Worm (Caenorhabditis elegans) whole organism, L1 larva: ENCODE data around the gene str-177.
A peak's percentile ranks its signal among the peaks of the same experiment; 100 is the strongest.

Experiments used
- C04F5.9 ChIP-seq: sonication (generic microtip); optimal IDR thresholded peaks from 2 replicates; lab custom pipeline; 2016; ENCODE audit warnings: missing genetic modification characterization, missing compliant biosample characterization
- C16A3.4 ChIP-seq: fragments of 150-350 bp; optimal IDR thresholded peaks from 2 replicates; lab custom pipeline; 2014; ENCODE audit warnings: missing biosample characterization, missing genetic modification characterization
- aly-2 ChIP-seq: fragments of 150-350 bp; optimal IDR thresholded peaks from 2 replicates; lab custom pipeline; 2014; ENCODE audit warnings: missing biosample characterization, missing genetic modification characterization
- ama-1 ChIP-seq: fragments of 150-350 bp; optimal IDR thresholded peaks from 2 replicates; lab custom pipeline; 2014
- blmp-1 ChIP-seq: fragments of 150-350 bp; optimal IDR thresholded peaks from 2 replicates; lab custom pipeline; 2014; ENCODE audit warnings: missing biosample characterization, missing genetic modification characterization
- ceh-63 ChIP-seq: fragments of 200-800 bp; sonication (Bioruptor generic); optimal IDR thresholded peaks from 2 replicates; lab custom pipeline; 2018; ENCODE audit warnings: mild to moderate bottlenecking, missing genetic modification characterization, missing compliant biosample characterization
- ceh-90 ChIP-seq: sonication (generic microtip); optimal IDR thresholded peaks from 2 replicates; lab custom pipeline; 2016; ENCODE audit warnings: missing genetic modification characterization, missing compliant biosample characterization
- dpl-1 ChIP-seq, 3 experiments: fragments of 150-350 bp in 2 of 3; sonication (generic microtip) in 1 of 3; optimal IDR thresholded peaks; 2 replicates each; lab custom pipeline; 2014 to 2017; ENCODE audit warnings: missing biosample characterization in 3 of 3, missing genetic modification characterization in 3 of 3, missing genetic modification reagents in 3 of 3
- efl-1 ChIP-seq, 4 experiments: fragments of 150-350 bp; optimal IDR thresholded peaks in 3 of 4; peaks in 1 of 4; 1 replicate in 1 of 4; 2 replicates in 3 of 4; lab custom pipeline; 2014; ENCODE audit warnings: missing biosample characterization in 2 of 4, missing genetic modification characterization in 2 of 4, missing genetic modification reagents in 2 of 4
- egl-27 ChIP-seq, 2 experiments: fragments of 150-350 bp in 1 of 2; sonication (generic microtip); optimal IDR thresholded peaks; 3 replicates each; lab custom pipeline; 2017 to 2018; ENCODE audit warnings: missing biosample characterization in 2 of 2, missing genetic modification characterization in 2 of 2, missing genetic modification reagents in 2 of 2
- elt-2 ChIP-seq: sonication (generic microtip); optimal IDR thresholded peaks from 2 replicates; lab custom pipeline; 2016; ENCODE audit warnings: missing genetic modification characterization, mild to moderate bottlenecking, inconsistent platforms, missing compliant biosample characterization, missing genetic modification reagents
- ets-5 ChIP-seq: fragments of 200-800 bp; sonication (Bioruptor generic); IDR thresholded peaks from 2 replicates; pipeline ENCODE4 v1.3.6; 2022; ENCODE audit warnings: missing genetic modification characterization, missing compliant biosample characterization
- fkh-10 ChIP-seq: sonication (generic microtip); optimal IDR thresholded peaks from 2 replicates; lab custom pipeline; 2017; ENCODE audit warnings: missing biosample characterization, missing genetic modification reagents, missing genetic modification characterization
- fos-1 ChIP-seq: fragments of 150-350 bp; optimal IDR thresholded peaks from 2 replicates; lab custom pipeline; 2014; ENCODE audit warnings: missing biosample characterization, missing genetic modification characterization
- hlh-17 ChIP-seq: fragments of 200-800 bp; sonication (Bioruptor generic); optimal IDR thresholded peaks from 2 replicates; lab custom pipeline; 2018; ENCODE audit warnings: missing genetic modification characterization, mild to moderate bottlenecking, missing compliant biosample characterization, moderate library complexity, borderline replicate concordance
- hpl-2 ChIP-seq: fragments of 150-350 bp; optimal IDR thresholded peaks from 2 replicates; lab custom pipeline; 2014; ENCODE audit warnings: missing biosample characterization, missing genetic modification reagents, missing genetic modification characterization
- irx-1 ChIP-seq: sonication (generic microtip); optimal IDR thresholded peaks from 2 replicates; lab custom pipeline; 2016; ENCODE audit warnings: missing genetic modification characterization, missing compliant biosample characterization
- jun-1 ChIP-seq: fragments of 150-350 bp; optimal IDR thresholded peaks from 2 replicates; lab custom pipeline; 2014; ENCODE audit warnings: missing biosample characterization, missing genetic modification reagents, missing genetic modification characterization
- lin-13 ChIP-seq: fragments of 150-350 bp; optimal IDR thresholded peaks from 2 replicates; lab custom pipeline; 2014; ENCODE audit warnings: missing biosample characterization, missing genetic modification reagents, missing genetic modification characterization
- lin-14 ChIP-seq: fragments of 200-800 bp; sonication (Bioruptor generic); optimal IDR thresholded peaks from 2 replicates; lab custom pipeline; 2018; ENCODE audit warnings: mild to moderate bottlenecking, missing genetic modification characterization, moderate library complexity, missing compliant biosample characterization
- lin-15B ChIP-seq: fragments of 150-350 bp; sonication (generic microtip); optimal IDR thresholded peaks from 3 replicates; lab custom pipeline; 2014; ENCODE audit warnings: missing biosample characterization, missing genetic modification characterization
- lin-35 ChIP-seq, 2 experiments: fragments of 150-350 bp; optimal IDR thresholded peaks; 2 replicates each; lab custom pipeline; 2014; ENCODE audit warnings: missing biosample characterization in 2 of 2, missing genetic modification characterization in 2 of 2, missing genetic modification reagents in 2 of 2
- lin-39 ChIP-seq: fragments of 150-350 bp; optimal IDR thresholded peaks from 2 replicates; lab custom pipeline; 2014; ENCODE audit warnings: missing biosample characterization, missing genetic modification reagents, missing genetic modification characterization
- lir-3 ChIP-seq: sonication (generic microtip); optimal IDR thresholded peaks from 2 replicates; lab custom pipeline; 2016; ENCODE audit warnings: mild to moderate bottlenecking, missing genetic modification characterization, moderate library complexity, missing compliant biosample characterization; ENCODE audit not compliant: poor library complexity
- lsy-2 ChIP-seq, 2 experiments: fragments of 150-350 bp; optimal IDR thresholded peaks; 2 replicates each; lab custom pipeline; 2014; ENCODE audit warnings: missing biosample characterization in 2 of 2, missing genetic modification characterization in 2 of 2
- mdl-1 ChIP-seq, 2 experiments: fragments of 150-350 bp; optimal IDR thresholded peaks; 2 replicates each; lab custom pipeline; 2014 to 2017; ENCODE audit warnings: missing biosample characterization in 2 of 2, missing genetic modification characterization in 2 of 2, inconsistent platforms in 1 of 2
- mep-1 ChIP-seq: fragments of 150-350 bp; optimal IDR thresholded peaks from 2 replicates; lab custom pipeline; 2014; ENCODE audit warnings: missing biosample characterization, missing genetic modification characterization
- nhr-11 ChIP-seq: fragments of 150-350 bp; optimal IDR thresholded peaks from 2 replicates; lab custom pipeline; 2014; ENCODE audit warnings: missing biosample characterization, missing genetic modification characterization
- nhr-12 ChIP-seq: sonication (generic microtip); optimal IDR thresholded peaks from 2 replicates; lab custom pipeline; 2017; ENCODE audit warnings: missing biosample characterization, missing genetic modification characterization
- nhr-19 ChIP-seq: fragments of 200-800 bp; sonication (Bioruptor generic); conservative IDR thresholded peaks from 2 replicates; pipeline ENCODE4 v1.3.6; 2022; ENCODE audit warnings: missing genetic modification characterization, missing compliant biosample characterization
- nhr-20 ChIP-seq: sonication (generic microtip); optimal IDR thresholded peaks from 2 replicates; lab custom pipeline; 2016; ENCODE audit warnings: mild to moderate bottlenecking, missing genetic modification characterization, missing compliant biosample characterization
- nhr-47 ChIP-seq: sonication (generic microtip); optimal IDR thresholded peaks from 2 replicates; lab custom pipeline; 2016; ENCODE audit warnings: mild to moderate bottlenecking, missing genetic modification characterization, moderate library complexity, missing compliant biosample characterization
- nhr-71 ChIP-seq: sonication (generic microtip); optimal IDR thresholded peaks from 2 replicates; lab custom pipeline; 2016; ENCODE audit warnings: mild to moderate bottlenecking, missing genetic modification characterization, moderate library complexity, missing compliant biosample characterization
- nhr-76 ChIP-seq: sonication (generic microtip); optimal IDR thresholded peaks from 2 replicates; lab custom pipeline; 2017; ENCODE audit warnings: missing biosample characterization, missing genetic modification characterization
- nhr-85 ChIP-seq: sonication (generic microtip); peaks from one replicate; lab custom pipeline; 2016; ENCODE audit warnings: missing genetic modification characterization, inconsistent platforms, missing compliant biosample characterization
- nhr-90 ChIP-seq: sonication (generic microtip); optimal IDR thresholded peaks from 2 replicates; lab custom pipeline; 2016; ENCODE audit warnings: mild to moderate bottlenecking, missing genetic modification characterization, missing compliant biosample characterization; ENCODE audit not compliant: poor library complexity
- rnt-1 ChIP-seq: sonication (generic microtip); optimal IDR thresholded peaks from 2 replicates; lab custom pipeline; 2016; ENCODE audit warnings: mild to moderate bottlenecking, missing genetic modification characterization, moderate library complexity, missing compliant biosample characterization
- skn-1 ChIP-seq: fragments of 150-350 bp; optimal IDR thresholded peaks from 2 replicates; lab custom pipeline; 2014; ENCODE audit warnings: missing biosample characterization, missing genetic modification characterization
- snpc-4 ChIP-seq: fragments of 150-350 bp; optimal IDR thresholded peaks from 2 replicates; lab custom pipeline; 2014; ENCODE audit warnings: missing biosample characterization, missing genetic modification characterization
- snu-23 ChIP-seq: sonication (generic microtip); optimal IDR thresholded peaks from 2 replicates; lab custom pipeline; 2016; ENCODE audit warnings: missing genetic modification characterization, missing compliant biosample characterization
- sup-37 ChIP-seq: fragments of 200-800 bp; sonication (Bioruptor generic); optimal IDR thresholded peaks from 2 replicates; lab custom pipeline; 2018; ENCODE audit warnings: mild to moderate bottlenecking, missing genetic modification characterization, missing compliant biosample characterization
- swsn-7 ChIP-seq: sonication (generic microtip); optimal IDR thresholded peaks from 2 replicates; lab custom pipeline; 2016; ENCODE audit warnings: missing genetic modification characterization, missing compliant biosample characterization
- tbx-2 ChIP-seq: sonication (generic microtip); optimal IDR thresholded peaks from 2 replicates; lab custom pipeline; 2016; ENCODE audit warnings: missing genetic modification characterization, missing compliant biosample characterization
- unc-62 ChIP-seq: fragments of 150-350 bp; optimal IDR thresholded peaks from 2 replicates; lab custom pipeline; 2014; ENCODE audit warnings: missing biosample characterization, missing genetic modification reagents, missing genetic modification characterization
- vab-15 ChIP-seq: sonication (generic microtip); optimal IDR thresholded peaks from 2 replicates; lab custom pipeline; 2017; ENCODE audit warnings: missing genotype, mild to moderate bottlenecking, missing genetic modification characterization, missing compliant biosample characterization
- xbp-1 ChIP-seq: sonication (generic microtip); optimal IDR thresholded peaks from 2 replicates; lab custom pipeline; 2016; ENCODE audit warnings: missing genetic modification characterization, missing compliant biosample characterization
- zag-1 ChIP-seq: fragments of 150-350 bp; optimal IDR thresholded peaks from 2 replicates; lab custom pipeline; 2014; ENCODE audit warnings: missing biosample characterization, missing genetic modification characterization
- ztf-4 ChIP-seq: fragments of 150-350 bp; optimal IDR thresholded peaks from 2 replicates; lab custom pipeline; 2014; ENCODE audit warnings: missing biosample characterization, missing genetic modification characterization

Gene str-177

DNA sequence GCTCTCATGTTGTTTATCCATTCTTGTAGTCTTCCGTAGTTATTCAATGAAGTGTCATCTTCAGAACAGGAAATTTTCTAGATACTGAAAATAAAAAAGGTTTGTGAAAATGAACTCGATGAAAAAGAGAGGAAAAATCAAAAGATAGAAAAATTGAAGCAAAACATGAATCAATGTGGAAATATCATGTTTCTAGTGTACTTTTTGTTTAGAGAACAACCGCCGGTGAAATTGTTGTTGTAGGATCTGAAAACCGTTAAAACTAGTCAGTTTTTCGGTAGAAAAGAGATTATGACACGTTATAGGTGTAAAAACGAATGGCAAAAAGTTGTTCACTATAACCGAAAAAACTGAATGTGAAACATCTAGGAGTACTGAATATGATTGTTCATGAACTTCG lies 18.4 kb upstream of the str-177 start, which contains the start of gene pacs-1:
pacs-1 (minus strand) TSS at position 101 of the 400 bp plus-strand sequence.
- TF ChIP-seq egl-27 (tag; optimal IDR thresholded peaks at IDR 0.05; lab: Kevin White, UChicago) (no peak), jun-1 (tag; lab: Kevin White, UChicago) (no peak), mdl-1 (tag; optimal IDR thresholded peaks at IDR 0.05; lab: Kevin White, UChicago) (no peak), rnt-1 (no peak), tbx-2 (tag; lab: Kevin White, UChicago) (no peak), nhr-19 (GFP tag; lab: Robert Waterston, UW) (no peak), elt-2 (tag; lab: Kevin White, UChicago) (no peak), ceh-63 (GFP tag; lab: Kevin White, UChicago) (no peak)

DNA sequence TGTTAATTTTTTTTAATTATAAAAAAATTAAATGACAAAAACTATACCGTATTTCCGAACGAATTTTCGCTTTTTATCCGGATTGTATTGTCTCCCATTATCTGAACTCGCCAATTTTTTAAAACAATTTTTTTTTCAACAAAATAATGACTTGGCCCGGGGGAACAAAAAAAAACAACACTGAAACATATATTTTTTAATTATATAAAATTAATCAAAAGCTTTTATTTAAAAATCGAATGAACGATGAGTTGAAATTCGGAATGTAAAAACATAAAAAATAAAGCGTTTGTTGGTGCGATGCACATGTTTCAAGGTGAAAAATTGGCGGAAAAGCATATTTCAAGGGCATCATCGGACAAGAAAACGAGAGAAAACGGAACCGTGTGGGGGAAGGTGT lies 14.8 kb upstream of the str-177 start, which contains the start of gene mdt-27:
mdt-27 (minus strand) TSS at position 101 of the 400 bp plus-strand sequence.
- TF ChIP-seq snpc-4: no peak
- no peak for TF ChIP-seq sup-37 (GFP tag; lab: Kevin White, UChicago)
- TF ChIP-seq unc-62 (GFP tag; lab: Kevin White, UChicago): no peak
- TF ChIP-seq lin-13 (GFP tag; lab: Kevin White, UChicago): no peak
- no peak for TF ChIP-seq nhr-76 (tag; lab: Kevin White, UChicago)
- no peak for TF ChIP-seq jun-1 (tag; lab: Kevin White, UChicago)
- no peak for TF ChIP-seq ceh-90
- no peak for TF ChIP-seq hpl-2
- TF ChIP-seq fkh-10: no peak
- TF ChIP-seq ets-5: no peak
- TF ChIP-seq rnt-1: no peak
- TF ChIP-seq efl-1 (optimal IDR thresholded peaks at IDR 0.05; lab: Kevin White, UChicago): no peak
- no peak for TF ChIP-seq efl-1 (GFP tag; optimal IDR thresholded peaks at IDR 0.05 in 1 of 2; lab: Kevin White, UChicago)
- no peak for TF ChIP-seq snu-23 (GFP tag; lab: Kevin White, UChicago)
- TF ChIP-seq ama-1 (lab: Kevin White, UChicago): no peak
- TF ChIP-seq dpl-1 (GFP tag; optimal IDR thresholded peaks at IDR 0.05; lab: Kevin White, UChicago): no peak
- TF ChIP-seq nhr-20 (tag; lab: Kevin White, UChicago): no peak
- TF ChIP-seq hlh-17: no peak
- TF ChIP-seq aly-2 (tag; lab: Kevin White, UChicago): no peak
- TF ChIP-seq nhr-47 (tag; lab: Kevin White, UChicago): no peak

DNA sequence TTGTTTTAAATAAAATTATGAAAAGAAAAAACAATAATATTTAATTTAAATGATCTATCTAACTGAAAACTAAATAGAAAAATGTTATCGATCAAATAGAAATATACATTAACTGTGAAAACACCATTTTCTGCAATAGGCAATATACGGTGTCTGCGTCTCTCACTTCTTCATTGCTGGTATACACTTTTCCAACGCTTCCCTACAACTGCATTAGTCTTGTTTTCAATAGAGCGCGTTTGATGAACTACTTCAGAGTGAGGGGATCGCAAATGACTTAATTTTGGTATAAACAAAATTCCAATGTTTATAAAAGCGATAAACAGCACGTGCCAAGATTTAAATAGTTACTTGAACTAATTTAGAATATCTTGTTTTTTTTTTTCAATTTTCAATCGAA lies 13.7 kb upstream of the str-177 start:
- TF ChIP-seq mep-1 (tag; lab: Kevin White, UChicago): peak; percentile 91
- TF ChIP-seq blmp-1 (tag; lab: Kevin White, UChicago): peak; percentile 70
- TF ChIP-seq nhr-20 (tag; lab: Kevin White, UChicago): peak; percentile 65
- peak; percentile 65 to 66 for TF ChIP-seq efl-1 (optimal IDR thresholded peaks at IDR 0.05; lab: Kevin White, UChicago)
- peak; percentile 56 to 64 for TF ChIP-seq efl-1 (GFP tag; optimal IDR thresholded peaks at IDR 0.05 in 1 of 2; lab: Kevin White, UChicago)
- peak; percentile 63 for TF ChIP-seq snpc-4
- peak; percentile 23 for TF ChIP-seq xbp-1 (tag; lab: Kevin White, UChicago)
- TF ChIP-seq C16A3.4 (tag; lab: Kevin White, UChicago): peak; percentile 73
- TF ChIP-seq lir-3 (tag; lab: Kevin White, UChicago): peak; percentile 28
- no peak for TF ChIP-seq unc-62 (GFP tag; lab: Kevin White, UChicago)
- peak; percentile 59 for TF ChIP-seq nhr-71 (tag; lab: Kevin White, UChicago)
- TF ChIP-seq vab-15: peak; percentile 9
- TF ChIP-seq mdl-1 (tag; optimal IDR thresholded peaks at IDR 0.05; lab: Kevin White, UChicago): peak in 1 of 2 experiments; percentile 60
- peak; percentile 36 for TF ChIP-seq rnt-1
- no peak for TF ChIP-seq irx-1
- TF ChIP-seq lsy-2 (tag; optimal IDR thresholded peaks at IDR 0.05; lab: Kevin White, UChicago): peak; percentile 48 to 84
- peak; percentile 38 for TF ChIP-seq nhr-47 (tag; lab: Kevin White, UChicago)
- no peak for TF ChIP-seq nhr-12 (tag; lab: Kevin White, UChicago)
- no peak for TF ChIP-seq nhr-11 (tag; lab: Kevin White, UChicago)
- TF ChIP-seq C04F5.9 (tag; lab: Kevin White, UChicago): no peak
- no peak for TF ChIP-seq ztf-4 (tag; lab: Kevin White, UChicago)
- no peak for TF ChIP-seq lin-39 (tag; lab: Kevin White, UChicago)
- no peak for TF ChIP-seq zag-1
- no peak for TF ChIP-seq nhr-90 (tag; lab: Kevin White, UChicago)
- peak; percentile 47 for TF ChIP-seq skn-1 (tag; lab: Kevin White, UChicago)
- peak; percentile 23 for TF ChIP-seq nhr-85 (tag; lab: Kevin White, UChicago)
- peak; percentile 66 to 84 for TF ChIP-seq lin-35 (GFP tag; optimal IDR thresholded peaks at IDR 0.05; lab: Kevin White, UChicago)
- peak; percentile 41 for TF ChIP-seq swsn-7 (tag; lab: Kevin White, UChicago)
- no peak for TF ChIP-seq fkh-10
- no peak for TF ChIP-seq ceh-63 (GFP tag; lab: Kevin White, UChicago)
- TF ChIP-seq lin-15B (tag; lab: Kevin White, UChicago): peak; percentile 68
- peak; percentile 73 for TF ChIP-seq snu-23 (GFP tag; lab: Kevin White, UChicago)
- TF ChIP-seq lin-13 (GFP tag; lab: Kevin White, UChicago): peak; percentile 44
- TF ChIP-seq fos-1 (tag; lab: Kevin White, UChicago): peak; percentile 4
- peak; percentile 90 for TF ChIP-seq lin-14
